Fruit fly (Drosophila melanogaster): ENCODE data around the gene Ranbp21.

- TF ChIP-seq pan (optimal IDR thresholded peaks at IDR 0.05), result no peak
- TF ChIP-seq psq (GFP tag; optimal IDR thresholded peaks at IDR 0.05), result no peak
- no peak for TF ChIP-seq Jra (GFP tag; optimal IDR thresholded peaks at IDR 0.05)
- TF ChIP-seq Abd-B (GFP tag; optimal IDR thresholded peaks at IDR 0.05), result no peak
- TF ChIP-seq h (GFP tag; optimal IDR thresholded peaks at IDR 0.05), result no peak
Measured at dm6 chrX:19667444-19668104, 15.5 kb upstream of the Ranbp21 start.

All from whole organism, wandering third instar larva.